Fruit fly (Drosophila melanogaster): ENCODE results near the gene CG31606.
A peak's percentile ranks its signal among the peaks of the same experiment; 100 is the strongest.

The CG31606 gene

DNA sequence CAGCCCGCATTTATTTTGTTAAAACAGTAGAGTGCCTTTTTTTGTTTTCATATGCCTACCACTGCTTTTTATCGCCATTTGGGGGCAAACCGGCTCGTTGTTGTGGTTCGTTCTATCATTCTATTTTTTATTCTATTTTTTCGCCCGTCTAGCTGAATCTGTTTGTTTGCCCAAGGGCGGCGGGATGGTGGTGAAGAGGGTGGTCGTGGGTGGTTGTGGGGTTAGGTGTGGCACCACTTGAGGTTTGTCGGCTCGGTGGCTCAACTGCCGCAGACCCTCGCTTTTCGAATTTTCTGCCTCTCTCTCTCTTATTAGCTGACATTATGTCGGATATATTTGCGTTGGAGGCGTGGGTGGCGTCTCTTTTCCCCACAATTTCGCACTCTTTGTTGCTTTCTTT, 24.1 kb downstream of the CG31606 start (continued):
- no peak for TF ChIP-seq Lim3 (GFP tag; IDR thresholded peaks at IDR 0.05)
- TF ChIP-seq Hmr (GFP tag; optimal IDR thresholded peaks at IDR 0.05), result no peak
- no peak for TF ChIP-seq CG3838 (GFP tag; optimal IDR thresholded peaks at IDR 0.05)
- no peak for TF ChIP-seq CG10565 (GFP tag; optimal IDR thresholded peaks at IDR 0.05)
- no peak for TF ChIP-seq D19B (GFP tag; optimal IDR thresholded peaks at IDR 0.05)
- peak; percentile 17; the same call in 1 of the 2 replicates for TF ChIP-seq Scr (GFP tag; IDR thresholded peaks at IDR 0.05; ENCODE audit: partially characterized antibody)
- no peak for TF ChIP-seq CkIIα-i1 (GFP tag; IDR thresholded peaks at IDR 0.05)
- TF ChIP-seq CG6689 (GFP tag; IDR thresholded peaks at IDR 0.05), result no peak
- TF ChIP-seq Ets97D (GFP tag; optimal IDR thresholded peaks at IDR 0.05), result no peak
- TF ChIP-seq CG16815 (GFP tag; optimal IDR thresholded peaks at IDR 0.05), result no peak
- no peak for TF ChIP-seq esg (GFP tag; conservative IDR thresholded peaks at IDR 0.05)
- TF ChIP-seq Xbp1 (GFP tag; optimal IDR thresholded peaks at IDR 0.05), result no peak
- no peak for TF ChIP-seq dan (GFP tag; IDR thresholded peaks at IDR 0.05)
- TF ChIP-seq CG7556 (GFP tag; optimal IDR thresholded peaks at IDR 0.05), result no peak
- TF ChIP-seq ara (GFP tag; IDR thresholded peaks at IDR 0.05), result no peak
- TF ChIP-seq oc (tag; optimal IDR thresholded peaks at IDR 0.05), result no peak
- TF ChIP-seq Doc3 (GFP tag; IDR thresholded peaks at IDR 0.05; ENCODE audit: partially characterized antibody), result no peak
- TF ChIP-seq CG17186 (GFP tag; optimal IDR thresholded peaks at IDR 0.05), result no peak
- TF ChIP-seq CG9932 (GFP tag; IDR thresholded peaks at IDR 0.05), result no peak; the same call in 1 of the 2 replicates
- TF ChIP-seq Kr (GFP tag; optimal IDR thresholded peaks at IDR 0.05), result no peak
- TF ChIP-seq CG2199 (GFP tag; IDR thresholded peaks at IDR 0.05), result no peak
- no peak for TF ChIP-seq CG1602 (GFP tag; optimal IDR thresholded peaks at IDR 0.05)
- no peak for TF ChIP-seq CG13424 (tag; optimal IDR thresholded peaks at IDR 0.05)
- no peak for TF ChIP-seq CG8281 (tag; optimal IDR thresholded peaks at IDR 0.05)
- TF ChIP-seq ken (GFP tag; IDR thresholded peaks at IDR 0.05), result no peak
- TF ChIP-seq CG9437 (GFP tag; optimal IDR thresholded peaks at IDR 0.05), result no peak
- peak; percentile 2 for TF ChIP-seq B-H2 (GFP tag; optimal IDR thresholded peaks at IDR 0.05)
- TF ChIP-seq D (optimal IDR thresholded peaks at IDR 0.05), result no peak
- no peak for TF ChIP-seq D (GFP tag; optimal IDR thresholded peaks at IDR 0.05)
- no peak for TF ChIP-seq phol (tag; optimal IDR thresholded peaks at IDR 0.05)
- TF ChIP-seq Med (GFP tag), result peak; percentile 78
- no peak for TF ChIP-seq gce (GFP tag; IDR thresholded peaks at IDR 0.05)
- TF ChIP-seq CG10366 (GFP tag; IDR thresholded peaks at IDR 0.05), result no peak
- TF ChIP-seq BEAF-32 (GFP tag; optimal IDR thresholded peaks at IDR 0.05), result no peak
- TF ChIP-seq mirr (GFP tag; optimal IDR thresholded peaks at IDR 0.05), result peak; percentile 37
- TF ChIP-seq croc (GFP tag; conservative IDR thresholded peaks at IDR 0.05), result no peak
- no peak for TF ChIP-seq ranshi (GFP tag; IDR thresholded peaks at IDR 0.05)
- TF ChIP-seq dati (GFP tag; IDR thresholded peaks at IDR 0.05), result no peak
- TF ChIP-seq CG4730 (GFP tag; IDR thresholded peaks at IDR 0.05), result no peak
- no peak for TF ChIP-seq CG16779 (GFP tag; IDR thresholded peaks at IDR 0.05)
- TF ChIP-seq PHDP (tag; optimal IDR thresholded peaks at IDR 0.05), result no peak
- no peak for TF ChIP-seq Eip74EF (GFP tag; optimal IDR thresholded peaks at IDR 0.05)
- no peak for TF ChIP-seq D19A (tag; optimal IDR thresholded peaks at IDR 0.05)
- no peak for TF ChIP-seq Dref (GFP tag; IDR thresholded peaks at IDR 0.05)
- TF ChIP-seq CG16863 (GFP tag; optimal IDR thresholded peaks at IDR 0.05), result no peak
- no peak for TF ChIP-seq CG8290 (GFP tag; optimal IDR thresholded peaks at IDR 0.05)
- TF ChIP-seq CG8290 (tag; optimal IDR thresholded peaks at IDR 0.05), result no peak
- TF ChIP-seq CG13123 (GFP tag; optimal IDR thresholded peaks at IDR 0.05), result no peak
- no peak for TF ChIP-seq bcd (GFP tag; optimal IDR thresholded peaks at IDR 0.05)
- TF ChIP-seq CG9215 (GFP tag; IDR thresholded peaks at IDR 0.05), result no peak
- TF ChIP-seq tx (GFP tag; optimal IDR thresholded peaks at IDR 0.05), result no peak
- no peak for TF ChIP-seq twi (tag; optimal IDR thresholded peaks at IDR 0.05)
- no peak for TF ChIP-seq shn (GFP tag; optimal IDR thresholded peaks at IDR 0.05)

All from whole organism, embryonic.